Worm (Caenorhabditis elegans) whole organism, mixed stage, embryonic: ENCODE measurements around the gene clh-6.

ENCODE experiments used
- blmp-1 ChIP-seq: fragments of 150-350 bp; optimal IDR thresholded peaks from 2 replicates; lab custom pipeline; 2014; ENCODE audit warnings: missing biosample characterization, missing genetic modification characterization
- elt-3 ChIP-seq: fragments of 150-350 bp; optimal IDR thresholded peaks from 2 replicates; lab custom pipeline; 2014; ENCODE audit warnings: missing biosample characterization, missing genetic modification characterization
- nhr-237 ChIP-seq: fragments of 150-350 bp; optimal IDR thresholded peaks from 2 replicates; lab custom pipeline; 2014; ENCODE audit warnings: missing biosample characterization, missing genetic modification characterization
- nhr-28 ChIP-seq: fragments of 150-350 bp; optimal IDR thresholded peaks from 2 replicates; lab custom pipeline; 2014; ENCODE audit warnings: missing biosample characterization, missing genetic modification characterization
- snpc-4 ChIP-seq: fragments of 150-350 bp; optimal IDR thresholded peaks from 2 replicates; lab custom pipeline; 2014; ENCODE audit warnings: missing biosample characterization, missing genetic modification characterization

DNA sequence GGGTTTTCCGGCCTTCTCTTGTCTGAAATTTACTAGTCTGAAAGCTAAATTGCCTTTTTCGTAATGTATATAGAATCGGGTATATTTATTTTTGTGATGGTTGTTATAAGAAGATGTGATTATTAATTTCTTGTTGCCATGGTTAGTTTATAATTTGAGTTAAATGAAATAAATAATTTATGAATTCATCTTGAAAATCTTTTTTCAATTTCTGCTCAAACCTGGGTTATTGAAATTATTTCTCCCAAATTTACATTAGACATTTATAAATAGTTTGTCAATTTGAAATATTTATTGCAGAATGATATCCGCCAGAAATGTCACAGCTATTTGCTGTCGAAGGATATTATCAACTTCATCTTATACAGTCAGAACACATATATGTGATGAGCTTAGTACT, 14.7 kb downstream of the clh-6 start, which contains the start of gene dars-2:
- TF ChIP-seq elt-3 (tag; lab: Kevin White, UChicago): no peak
- TF ChIP-seq nhr-28 (tag; lab: Kevin White, UChicago): no peak
- TF ChIP-seq snpc-4: no peak
- TF ChIP-seq nhr-237 (tag; lab: Kevin White, UChicago): no peak
- TF ChIP-seq blmp-1 (tag; lab: Kevin White, UChicago): no peak
